Fruit fly (Drosophila melanogaster) whole organism, embryonic: ENCODE measurements around the gene CG12016.

Source experiments
- Antp ChIP-seq: fragments of 200-800 bp; sonication (Bioruptor generic); optimal IDR thresholded peaks from 3 replicates; lab custom pipeline; 2016; ENCODE audit warnings: missing biosample characterization, missing genetic modification characterization
- C15 ChIP-seq: fragments of 200-800 bp; sonication (Bioruptor generic); IDR thresholded peaks from 3 replicates; pipeline ENCODE4 v1.3.6; 2022; ENCODE audit warnings: missing biosample characterization, missing genetic modification characterization
- CG10462 ChIP-seq: fragments of 200-800 bp; sonication (Bioruptor generic); optimal IDR thresholded peaks from 2 replicates; lab custom pipeline; 2016; ENCODE audit warnings: missing biosample characterization, missing genetic modification characterization
- CG10654 ChIP-seq: fragments of 200-800 bp; sonication (Bioruptor generic); optimal IDR thresholded peaks from 2 replicates; lab custom pipeline; 2016; ENCODE audit warnings: missing biosample characterization, missing genetic modification characterization
- CG11560 ChIP-seq: fragments of 200-800 bp; sonication (Bioruptor generic); IDR thresholded peaks from 3 replicates; pipeline ENCODE4 v1.3.6; 2022; ENCODE audit warnings: missing biosample characterization, missing genetic modification characterization
- CG11695 ChIP-seq: fragments of 200-800 bp; sonication (Bioruptor generic); IDR thresholded peaks from 3 replicates; pipeline ENCODE4 v1.3.6; 2022; ENCODE audit warnings: missing biosample characterization, missing genetic modification characterization
- CG11723 ChIP-seq: fragments of 200-800 bp; sonication (Bioruptor generic); optimal IDR thresholded peaks from 2 replicates; lab custom pipeline; 2017; ENCODE audit warnings: missing biosample characterization, mild to moderate bottlenecking, missing genetic modification characterization
- CG12236 ChIP-seq: fragments of 200-800 bp; sonication (Bioruptor generic); optimal IDR thresholded peaks from 2 replicates; lab custom pipeline; 2016; ENCODE audit warnings: missing biosample characterization, missing genetic modification characterization
- CG15479 ChIP-seq: fragments of 200-800 bp; sonication (Bioruptor generic); optimal IDR thresholded peaks from 3 replicates; lab custom pipeline; 2019; ENCODE audit warnings: missing biosample characterization, mild to moderate bottlenecking, missing genetic modification characterization, moderate library complexity
- CG17829 ChIP-seq: fragments of 200-800 bp; optimal IDR thresholded peaks from 2 replicates; lab custom pipeline; 2019; ENCODE audit warnings: missing biosample characterization, mild to moderate bottlenecking, missing genetic modification characterization, moderate library complexity
- CG31441 ChIP-seq: fragments of 200-800 bp; sonication (Bioruptor generic); IDR thresholded peaks from 2 replicates; pipeline ENCODE4 v1.3.6; 2022; ENCODE audit warnings: missing biosample characterization, missing genetic modification characterization
- CG3838 ChIP-seq: fragments of 200-800 bp; sonication (Bioruptor generic); optimal IDR thresholded peaks from 3 replicates; lab custom pipeline; 2016; ENCODE audit warnings: missing biosample characterization, missing genetic modification characterization
- CG4707 ChIP-seq: fragments of 200-800 bp; sonication (Bioruptor generic); optimal IDR thresholded peaks from 2 replicates; lab custom pipeline; 2018; ENCODE audit warnings: missing biosample characterization, mild to moderate bottlenecking, missing genetic modification characterization, moderate library complexity
- CG4820 ChIP-seq: fragments of 200-800 bp; sonication (Bioruptor generic); optimal IDR thresholded peaks from 3 replicates; lab custom pipeline; 2016; ENCODE audit warnings: missing biosample characterization, missing genetic modification characterization
- CG5245 ChIP-seq: fragments of 200-800 bp; sonication (Bioruptor generic); optimal IDR thresholded peaks from 3 replicates; lab custom pipeline; 2016; ENCODE audit warnings: missing biosample characterization, missing genetic modification characterization
- Chrac-16 ChIP-seq: fragments of 200-800 bp; sonication (Bioruptor generic); optimal IDR thresholded peaks from 3 replicates; lab custom pipeline; 2016; ENCODE audit warnings: missing biosample characterization, missing genetic modification characterization
- Dbx ChIP-seq: fragments of 200-800 bp; sonication (Bioruptor generic); IDR thresholded peaks from 3 replicates; pipeline ENCODE4 v1.3.6; 2022; ENCODE audit warnings: missing biosample characterization, missing genetic modification characterization
- Doc3 ChIP-seq: fragments of 200-800 bp; sonication (Bioruptor generic); IDR thresholded peaks from 3 replicates; pipeline ENCODE4 v1.3.6; 2022; ENCODE audit warnings: missing biosample characterization, missing genetic modification characterization; ENCODE audit not compliant: partially characterized antibody
- Fer1 ChIP-seq: fragments of 200-800 bp; sonication (Bioruptor generic); optimal IDR thresholded peaks from 2 replicates; lab custom pipeline; 2017; ENCODE audit warnings: missing biosample characterization, mild to moderate bottlenecking, missing genetic modification characterization
- Hmx ChIP-seq: fragments of 200-800 bp; sonication (Bioruptor generic); optimal IDR thresholded peaks from 2 replicates; lab custom pipeline; 2016; ENCODE audit warnings: missing biosample characterization, missing genetic modification characterization
- Hr39 ChIP-seq: fragments of >200 bp; optimal IDR thresholded peaks from 2 replicates; lab custom pipeline; 2017
- Lhr ChIP-seq: fragments of 200-800 bp; sonication (Bioruptor generic); optimal IDR thresholded peaks from 3 replicates; lab custom pipeline; 2017; ENCODE audit warnings: mild to moderate bottlenecking, missing biosample characterization, missing genetic modification reagents, missing genetic modification characterization
- MESR4 ChIP-seq: fragments of 200-800 bp; sonication (Bioruptor generic); optimal IDR thresholded peaks from 2 replicates; lab custom pipeline; 2018; ENCODE audit warnings: missing biosample characterization, mild to moderate bottlenecking, missing genetic modification characterization, moderate library complexity
- Mes4 ChIP-seq: fragments of 200-800 bp; sonication (Bioruptor generic); optimal IDR thresholded peaks from 2 replicates; lab custom pipeline; 2016; ENCODE audit warnings: missing biosample characterization, missing genetic modification characterization
- NC2β ChIP-seq: fragments of 200-800 bp; sonication (Bioruptor generic); optimal IDR thresholded peaks from 2 replicates; lab custom pipeline; 2016; ENCODE audit warnings: missing biosample characterization, missing genetic modification characterization
- Nf-YB ChIP-seq: fragments of 200-800 bp; sonication (Bioruptor generic); optimal IDR thresholded peaks from 3 replicates; lab custom pipeline; 2019; ENCODE audit warnings: missing biosample characterization, mild to moderate bottlenecking, missing genetic modification characterization, moderate library complexity
- Usf ChIP-seq: fragments of 200-800 bp; sonication (Bioruptor generic); optimal IDR thresholded peaks from 2 replicates; lab custom pipeline; 2017; ENCODE audit warnings: missing genotype, missing biosample characterization, missing genetic modification characterization
- YL-1 ChIP-seq: fragments of 200-800 bp; sonication (Bioruptor generic); optimal IDR thresholded peaks from 3 replicates; lab custom pipeline; 2017; ENCODE audit warnings: missing biosample characterization, mild to moderate bottlenecking, missing genetic modification characterization
- ash1 ChIP-seq: fragments of 200-800 bp; sonication (Bioruptor generic); optimal IDR thresholded peaks from 2 replicates; lab custom pipeline; 2018; ENCODE audit warnings: missing biosample characterization, mild to moderate bottlenecking, missing genetic modification characterization
- cato ChIP-seq: fragments of 200-800 bp; sonication (Bioruptor generic); optimal IDR thresholded peaks from 2 replicates; lab custom pipeline; 2016; ENCODE audit warnings: missing biosample characterization, missing genetic modification characterization, borderline replicate concordance
- crp ChIP-seq, 2 experiments: fragments of 200-800 bp; sonication (Bioruptor generic); optimal IDR thresholded peaks; 2 replicates in 1 of 2; 3 replicates in 1 of 2; lab custom pipeline; 2017; ENCODE audit warnings: missing biosample characterization in 2 of 2, missing genetic modification characterization in 2 of 2, mild to moderate bottlenecking in 1 of 2, moderate library complexity in 1 of 2
- grau ChIP-seq: fragments of 200-800 bp; optimal IDR thresholded peaks from 3 replicates; lab custom pipeline; 2019; ENCODE audit warnings: missing biosample characterization, mild to moderate bottlenecking, missing genetic modification characterization, moderate library complexity
- hkb ChIP-seq, 2 experiments: fragments of 200-800 bp in 1 of 2; fragments of >200 bp in 1 of 2; sonication (Bioruptor generic) in 1 of 2; IDR thresholded peaks in 1 of 2; optimal IDR thresholded peaks in 1 of 2; 2 replicates each; pipeline versions ENCODE4 v1.3.6 to Lab custom; 2017 to 2022; ENCODE audit warnings: missing biosample characterization in 1 of 2, missing genetic modification characterization in 1 of 2
- jumu ChIP-seq: fragments of 200-800 bp; sonication (Bioruptor generic); optimal IDR thresholded peaks from 3 replicates; lab custom pipeline; 2016; ENCODE audit warnings: missing biosample characterization, missing genetic modification characterization
- lov ChIP-seq, 2 experiments: fragments of 200-800 bp in 1 of 2; fragments of >200 bp in 1 of 2; sonication (Bioruptor generic) in 1 of 2; IDR thresholded peaks in 1 of 2; optimal IDR thresholded peaks in 1 of 2; 2 replicates in 1 of 2; 3 replicates in 1 of 2; pipeline versions ENCODE4 v1.3.6 to Lab custom; 2017 to 2022; ENCODE audit warnings: missing biosample characterization in 1 of 2, missing genetic modification characterization in 1 of 2
- mam ChIP-seq: fragments of 200-800 bp; sonication (Bioruptor generic); optimal IDR thresholded peaks from 3 replicates; lab custom pipeline; 2016; ENCODE audit warnings: missing biosample characterization, missing genetic modification characterization
- nerfin-1 ChIP-seq: fragments of 200-800 bp; sonication (Bioruptor generic); optimal IDR thresholded peaks from 3 replicates; lab custom pipeline; 2019; ENCODE audit warnings: missing biosample characterization, mild to moderate bottlenecking, missing genetic modification characterization, moderate library complexity
- prd ChIP-seq, 3 experiments: fragments of >200 bp in 2 of 3; fragments of 200-800 bp in 1 of 3; sonication (Bioruptor generic) in 1 of 3; optimal IDR thresholded peaks in 2 of 3; IDR thresholded peaks in 1 of 3; 2 replicates in 2 of 3; 3 replicates in 1 of 3; pipeline versions ENCODE4 v1.3.6 to Lab custom; 2017 to 2022; ENCODE audit warnings: missing biosample characterization in 1 of 3, missing genetic modification characterization in 1 of 3
- scrt ChIP-seq: fragments of 200-800 bp; sonication (Bioruptor generic); optimal IDR thresholded peaks from 2 replicates; lab custom pipeline; 2018; ENCODE audit warnings: missing biosample characterization, mild to moderate bottlenecking, missing genetic modification characterization, moderate library complexity
- sens ChIP-seq: fragments of 200-800 bp; sonication (Bioruptor generic); peaks from one replicate; lab custom pipeline; 2016; ENCODE audit warnings: missing biosample characterization, missing genetic modification characterization
- sr ChIP-seq: fragments of 200-800 bp; sonication (Bioruptor generic); IDR thresholded peaks from 3 replicates; pipeline ENCODE4 v1.3.6; 2022; ENCODE audit warnings: missing biosample characterization, missing genetic modification characterization
- ssp ChIP-seq: fragments of 200-800 bp; sonication (Bioruptor generic); IDR thresholded peaks from 2 replicates; pipeline ENCODE4 v1.3.6; 2022; ENCODE audit warnings: missing biosample characterization, missing genetic modification characterization
- tll ChIP-seq, 2 experiments: fragments of 200-800 bp in 1 of 2; fragments of >200 bp in 1 of 2; sonication (Bioruptor generic) in 1 of 2; optimal IDR thresholded peaks; 2 replicates each; lab custom pipeline; 2017 to 2019; ENCODE audit warnings: missing biosample characterization in 2 of 2, missing genetic modification characterization in 2 of 2, mild to moderate bottlenecking in 1 of 2, moderate library complexity in 1 of 2
- ttk ChIP-seq: fragments of 200-800 bp; sonication (Bioruptor generic); IDR thresholded peaks from 2 replicates; pipeline ENCODE4 v2.1.2; 2022; ENCODE audit warnings: missing biosample characterization, missing genetic modification characterization
- usp ChIP-seq: fragments of >200 bp; optimal IDR thresholded peaks from 2 replicates; lab custom pipeline; 2017; ENCODE audit warnings: missing biosample characterization, missing genetic modification characterization

The CG12016 gene

DNA sequence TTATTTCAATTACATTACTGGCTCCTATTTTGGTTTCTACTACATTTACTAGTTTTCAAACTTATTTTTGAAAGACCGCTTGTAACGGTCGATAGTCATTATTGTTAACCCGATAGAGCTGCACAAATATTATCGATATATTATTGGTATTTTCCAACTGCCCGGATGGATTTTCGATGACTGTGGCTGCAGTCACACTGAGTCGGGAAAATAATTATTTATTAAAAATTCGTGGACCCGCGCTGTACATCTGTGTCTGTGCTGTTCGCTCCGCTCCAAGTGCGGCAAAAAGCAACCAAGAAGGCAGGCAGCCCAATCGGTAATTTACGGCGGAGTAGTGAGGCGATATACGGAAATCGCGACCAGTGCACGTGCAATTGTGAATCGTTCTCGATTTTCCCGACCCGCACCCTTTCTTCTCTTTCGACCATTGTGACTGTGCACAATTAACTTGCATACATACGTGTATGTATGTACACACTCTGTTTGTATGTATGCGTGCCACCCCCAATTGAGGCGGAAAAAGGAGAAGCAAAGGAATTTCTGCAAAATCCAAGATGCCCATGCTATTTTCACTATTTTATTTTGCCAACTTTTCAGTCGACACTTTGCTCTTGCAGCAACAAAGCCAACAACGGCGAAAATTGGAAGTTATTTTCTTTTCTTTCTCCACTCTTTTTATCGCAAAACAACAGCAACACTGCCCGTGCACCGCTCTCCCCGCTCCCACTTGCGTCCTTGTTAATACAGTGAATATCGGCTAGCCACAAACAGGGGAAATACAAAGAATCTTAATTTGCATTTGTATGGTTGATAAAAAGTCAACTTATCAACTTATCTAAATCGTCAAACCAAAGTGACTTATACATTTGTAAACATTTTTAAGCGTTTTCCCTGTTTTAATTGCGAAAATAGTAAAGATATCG, 15.6 kb upstream of the CG12016 start, which contains the start of gene ZnT63C (continued):
- TF ChIP-seq nerfin-1 (tag; lab: Kevin White, UChicago), result peak; percentile 99
- TF ChIP-seq CG11695, result no peak

DNA sequence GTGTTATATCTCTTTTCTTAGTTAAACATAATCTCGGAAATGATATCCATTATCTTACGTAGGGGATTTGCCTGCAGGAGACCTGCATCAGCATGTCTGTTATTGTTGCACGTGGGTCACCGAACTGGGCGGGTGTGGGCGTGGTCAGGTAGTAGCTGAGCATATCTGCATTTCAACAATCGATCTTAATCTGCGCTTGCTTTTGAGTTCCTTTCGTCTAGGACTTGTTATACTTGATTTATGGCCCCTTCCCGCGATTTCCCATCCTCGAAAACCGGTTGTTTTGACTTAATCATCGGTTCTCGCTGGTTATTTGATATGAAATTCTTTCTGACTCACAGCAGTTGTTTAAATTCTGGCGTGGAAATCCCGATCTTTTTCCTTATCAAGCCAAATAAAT, 14.6 kb upstream of the CG12016 start:
- TF ChIP-seq CG15479, result peak; percentile 54
- TF ChIP-seq Dbx (GFP tag; lab: Robert Waterston, UW), result no peak
- TF ChIP-seq C15, result no peak
- TF ChIP-seq tll (GFP tag; optimal IDR thresholded peaks at IDR 0.05; lab: Kevin White, UChicago), result peak in 1 of 2 experiments; percentile 25

DNA sequence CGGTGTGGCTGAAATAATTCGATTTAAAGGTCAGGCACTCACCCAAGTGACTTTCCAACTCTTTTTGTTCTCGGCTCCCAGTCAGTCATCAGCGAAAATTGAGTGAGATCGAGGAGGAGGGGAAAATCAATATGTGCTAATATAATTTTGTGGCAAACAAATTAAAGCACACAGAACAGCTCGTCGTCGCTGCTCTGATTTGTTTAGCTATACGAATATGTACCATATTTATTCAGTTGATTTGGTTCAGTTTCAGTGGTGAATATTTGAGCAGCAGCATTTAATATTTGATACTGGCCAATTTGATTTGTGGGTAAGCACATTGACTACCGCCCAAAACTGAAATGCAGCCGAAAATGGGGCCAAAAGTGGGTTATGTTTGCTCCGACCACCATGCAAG, 13.9 kb upstream of the CG12016 start:
- TF ChIP-seq CG17829 (tag; lab: Kevin White, UChicago) (no peak), MESR4 (GFP tag; lab: Kevin White, UChicago) (no peak), CG11560 (tag; lab: Robert Waterston, UW) (no peak), lov (optimal IDR thresholded peaks at IDR 0.05; lab: Kevin White, UChicago) (no peak), lov (GFP tag; IDR thresholded peaks at IDR 0.05; lab: Robert Waterston, UW) (0 out of 3 replicates have a peak, but pooled peaks have one; percentile 12), Hr39 (lab: Kevin White, UChicago) (no peak), sens (GFP tag; lab: Kevin White, UChicago) (peak; percentile 92), CG4820 (peak; percentile 40), mam (GFP tag; lab: Kevin White, UChicago) (no peak), ttk (GFP tag; lab: Robert Waterston, UW) (no peak), ash1 (GFP tag; lab: Kevin White, UChicago) (no peak), Usf (GFP tag; lab: Kevin White, UChicago) (no peak), Doc3 (GFP tag; lab: Robert Waterston, UW) (no peak), CG4707 (GFP tag; lab: Kevin White, UChicago) (peak; percentile 34), sr (no peak), CG10462 (peak; percentile 23), CG3838 (GFP tag; lab: Kevin White, UChicago) (peak; percentile 0), grau (tag; lab: Kevin White, UChicago) (peak; percentile 25), NC2β (peak; percentile 45), scrt (GFP tag; lab: Kevin White, UChicago) (no peak), hkb (optimal IDR thresholded peaks at IDR 0.05; lab: Kevin White, UChicago) (no peak), hkb (GFP tag; IDR thresholded peaks at IDR 0.05; lab: Robert Waterston, UW) (no peak), ssp (GFP tag; lab: Robert Waterston, UW) (no peak), jumu (GFP tag; lab: Kevin White, UChicago) (no peak), CG10654 (GFP tag; lab: Kevin White, UChicago) (no peak), CG5245 (peak; percentile 13), Hmx (GFP tag; lab: Kevin White, UChicago) (no peak), crp (GFP tag; optimal IDR thresholded peaks at IDR 0.05; lab: Kevin White, UChicago) (no peak), Antp (GFP tag; lab: Kevin White, UChicago) (no peak), CG11723 (GFP tag; lab: Kevin White, UChicago) (no peak), Mes4 (GFP tag; lab: Kevin White, UChicago) (peak; percentile 52), Lhr (peak; percentile 1), CG12236 (GFP tag; lab: Kevin White, UChicago) (no peak), CG31441 (GFP tag; lab: Robert Waterston, UW) (peak; percentile 16; the same call in 1 of the 2 replicates), YL-1 (GFP tag; lab: Kevin White, UChicago) (no peak), prd (optimal IDR thresholded peaks at IDR 0.05; lab: Kevin White, UChicago) (no peak), prd (GFP tag; IDR thresholded peaks at IDR 0.05; lab: Robert Waterston, UW) (no peak), Chrac-16 (GFP tag; lab: Kevin White, UChicago) (no peak), Fer1 (GFP tag; lab: Kevin White, UChicago) (no peak), Nf-YB (GFP tag; lab: Kevin White, UChicago) (peak; percentile 8), cato (GFP tag; lab: Kevin White, UChicago) (peak; percentile 31), usp (GFP tag; lab: Kevin White, UChicago) (no peak)
